Worm (Caenorhabditis elegans) whole organism, L3 larva: ENCODE measurements around the gene F19G12.11.
"Not testable (repeated sequence)": the region's sequence is repeated elsewhere in the genome, so short reads cannot be mapped to it uniquely, and the experiment has no call there.

Experiments used
- R02D3.7 ChIP-seq: fragments of 150-350 bp; optimal IDR thresholded peaks from 2 replicates; lab custom pipeline; 2014; ENCODE audit warnings: missing biosample characterization, missing genetic modification characterization
- aly-2 ChIP-seq: fragments of 150-350 bp; optimal IDR thresholded peaks from 2 replicates; lab custom pipeline; 2014; ENCODE audit warnings: missing biosample characterization, missing genetic modification characterization
- ceh-28 ChIP-seq: fragments of 150-350 bp; optimal IDR thresholded peaks from 2 replicates; lab custom pipeline; 2014; ENCODE audit warnings: missing biosample characterization, missing genetic modification reagents, missing genetic modification characterization
- ceh-82 ChIP-seq: fragments of 150-350 bp; optimal IDR thresholded peaks from 2 replicates; lab custom pipeline; 2014; ENCODE audit warnings: missing biosample characterization, missing genetic modification characterization
- daf-12 ChIP-seq: fragments of 150-350 bp; optimal IDR thresholded peaks from 2 replicates; lab custom pipeline; 2014; ENCODE audit warnings: missing biosample characterization, missing genetic modification reagents, missing genetic modification characterization
- egl-27 ChIP-seq: sonication (generic microtip); optimal IDR thresholded peaks from 4 replicates; lab custom pipeline; 2017; ENCODE audit warnings: missing biosample characterization, missing genetic modification reagents, missing genetic modification characterization
- egl-5 ChIP-seq: fragments of 150-350 bp; optimal IDR thresholded peaks from 2 replicates; lab custom pipeline; 2017; ENCODE audit warnings: missing biosample characterization, missing genetic modification reagents, missing genetic modification characterization, inconsistent platforms
- elt-1 ChIP-seq: fragments of 150-350 bp; optimal IDR thresholded peaks from 2 replicates; lab custom pipeline; 2014; ENCODE audit warnings: missing biosample characterization, missing genetic modification characterization
- elt-2 ChIP-seq: sonication (generic microtip); optimal IDR thresholded peaks from 2 replicates; lab custom pipeline; 2016; ENCODE audit warnings: missing genetic modification reagents, mild to moderate bottlenecking, missing genetic modification characterization, missing compliant biosample characterization
- elt-3 ChIP-seq, 3 experiments: fragments of 150-350 bp in 1 of 3; sonication (generic microtip) in 2 of 3; optimal IDR thresholded peaks; 2 replicates in 2 of 3; 4 replicates in 1 of 3; lab custom pipeline; 2014 to 2017; ENCODE audit warnings: missing biosample characterization in 3 of 3, missing genetic modification characterization in 3 of 3
- fkh-10 ChIP-seq: sonication (generic microtip); optimal IDR thresholded peaks from 2 replicates; lab custom pipeline; 2017; ENCODE audit warnings: missing biosample characterization, missing genetic modification reagents, missing genetic modification characterization
- hmg-11 ChIP-seq: sonication (generic microtip); optimal IDR thresholded peaks from 2 replicates; lab custom pipeline; 2016; ENCODE audit warnings: missing genetic modification characterization, missing compliant biosample characterization
- lin-39 ChIP-seq: fragments of 150-350 bp; optimal IDR thresholded peaks from 2 replicates; lab custom pipeline; 2018; ENCODE audit warnings: missing biosample characterization, missing genetic modification reagents, missing genetic modification characterization
- mml-1 ChIP-seq: fragments of 150-350 bp; sonication (generic microtip); optimal IDR thresholded peaks from 3 replicates; lab custom pipeline; 2014; ENCODE audit warnings: missing biosample characterization, missing genetic modification characterization
- nhr-11 ChIP-seq: fragments of 150-350 bp; optimal IDR thresholded peaks from 2 replicates; lab custom pipeline; 2014; ENCODE audit warnings: missing biosample characterization, missing genetic modification characterization
- nhr-12 ChIP-seq: fragments of 150-350 bp; optimal IDR thresholded peaks from 2 replicates; lab custom pipeline; 2014; ENCODE audit warnings: missing biosample characterization, missing genetic modification characterization
- nhr-237 ChIP-seq: fragments of 150-350 bp; optimal IDR thresholded peaks from 2 replicates; lab custom pipeline; 2014; ENCODE audit warnings: missing biosample characterization, missing genetic modification characterization
- nhr-28 ChIP-seq: fragments of 150-350 bp; optimal IDR thresholded peaks from 2 replicates; lab custom pipeline; 2014; ENCODE audit warnings: missing biosample characterization, missing genetic modification characterization
- nhr-67 ChIP-seq: fragments of 150-350 bp; optimal IDR thresholded peaks from 2 replicates; lab custom pipeline; 2014; ENCODE audit warnings: missing biosample characterization, missing genetic modification characterization
- nhr-76 ChIP-seq: fragments of 150-350 bp; sonication (generic microtip); optimal IDR thresholded peaks from 5 replicates; lab custom pipeline; 2014; ENCODE audit warnings: missing biosample characterization, missing genetic modification characterization
- pha-4 ChIP-seq: fragments of 150-350 bp; optimal IDR thresholded peaks from 2 replicates; lab custom pipeline; 2014; ENCODE audit warnings: missing biosample characterization, missing genetic modification reagents, missing genetic modification characterization
- pqm-1 ChIP-seq: fragments of 150-350 bp; optimal IDR thresholded peaks from 2 replicates; lab custom pipeline; 2017; ENCODE audit warnings: missing biosample characterization, missing genetic modification characterization, inconsistent platforms
- sea-2 ChIP-seq: fragments of 150-350 bp; sonication (generic microtip); optimal IDR thresholded peaks from 4 replicates; lab custom pipeline; 2014; ENCODE audit warnings: missing biosample characterization, missing genetic modification reagents, missing genetic modification characterization
- skn-1 ChIP-seq: fragments of 150-350 bp; optimal IDR thresholded peaks from 2 replicates; lab custom pipeline; 2014; ENCODE audit warnings: missing biosample characterization, missing genetic modification characterization
- snpc-4 ChIP-seq: fragments of 150-350 bp; optimal IDR thresholded peaks from 2 replicates; lab custom pipeline; 2014; ENCODE audit warnings: missing biosample characterization, missing genetic modification characterization
- tbx-2 ChIP-seq: sonication (generic microtip); optimal IDR thresholded peaks from 2 replicates; lab custom pipeline; 2016; ENCODE audit warnings: mild to moderate bottlenecking, missing genetic modification characterization, missing compliant biosample characterization
- unc-62 ChIP-seq: fragments of 150-350 bp; sonication (generic microtip); optimal IDR thresholded peaks from 4 replicates; lab custom pipeline; 2014; ENCODE audit warnings: missing biosample characterization, missing genetic modification reagents, missing genetic modification characterization
- zag-1 ChIP-seq: fragments of 150-350 bp; optimal IDR thresholded peaks from 2 replicates; lab custom pipeline; 2014; ENCODE audit warnings: missing biosample characterization, missing genetic modification characterization
- ztf-11 ChIP-seq: fragments of 150-350 bp; optimal IDR thresholded peaks from 2 replicates; lab custom pipeline; 2014; ENCODE audit warnings: missing biosample characterization, missing genetic modification characterization

F19G12.11 gene

DNA sequence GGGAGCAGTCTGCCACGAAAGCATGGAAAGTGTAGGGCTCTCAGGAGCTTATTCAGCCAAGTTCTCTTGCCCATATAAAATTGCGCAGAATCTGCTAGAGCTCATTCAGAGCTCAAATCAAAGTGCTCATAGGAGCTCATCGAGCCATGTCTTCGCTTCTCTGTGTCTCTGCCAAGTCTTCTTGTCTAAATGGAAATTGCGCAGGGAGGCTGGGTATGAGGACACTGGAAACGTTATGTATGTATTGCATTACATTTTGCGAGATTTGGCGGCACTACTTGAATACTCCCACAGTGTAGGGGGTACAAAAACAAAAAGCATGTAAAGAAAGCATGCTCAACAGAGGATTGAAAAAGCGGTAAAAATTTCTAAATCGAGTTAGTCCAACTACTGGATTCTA lies 10.8 kb upstream of the F19G12.11 start:
- TF ChIP-seq ceh-82 (tag; lab: Kevin White, UChicago) (no peak), mml-1 (tag; lab: Kevin White, UChicago) (no peak), R02D3.7 (tag; lab: Kevin White, UChicago) (no peak), nhr-11 (no peak), snpc-4 (tag; lab: Kevin White, UChicago) (peak; percentile 28), fkh-10 (GFP tag; lab: Kevin White, UChicago) (no peak), elt-3 (tag; optimal IDR thresholded peaks at IDR 0.05; lab: Kevin White, UChicago) (no peak), lin-39 (tag; lab: Kevin White, UChicago) (peak; percentile 19), ceh-28 (tag; lab: Kevin White, UChicago) (peak; percentile 20), hmg-11 (tag; lab: Kevin White, UChicago) (peak; percentile 45), nhr-28 (tag; lab: Kevin White, UChicago) (no peak), nhr-12 (tag; lab: Kevin White, UChicago) (no peak)

DNA sequence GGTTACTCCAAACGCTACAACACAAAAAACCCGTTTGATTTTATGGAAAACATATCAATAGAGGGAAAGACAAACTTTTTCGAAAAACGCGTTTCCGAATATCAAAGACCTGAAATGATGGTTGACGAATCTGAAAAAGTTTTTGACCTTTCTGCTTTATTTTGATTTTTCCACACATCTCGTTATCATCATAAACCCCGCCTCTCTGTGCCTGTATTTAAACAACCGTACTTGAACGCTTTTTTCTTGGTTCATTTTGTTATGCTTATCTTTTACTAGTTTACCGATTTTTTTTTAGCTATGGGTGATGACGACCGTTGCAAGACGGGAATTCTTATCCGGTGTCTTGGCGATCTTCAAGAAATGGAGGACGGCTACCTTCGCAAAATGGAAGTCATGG lies 4.4 kb upstream of the F19G12.11 start, which contains the start of gene F19G12.1:
Gene F19G12.1, plus strand, starts transcription at position 301 of the 400 bp plus-strand sequence.
- TF ChIP-seq nhr-11, sea-2, nhr-76: not testable (repeated sequence)

DNA sequence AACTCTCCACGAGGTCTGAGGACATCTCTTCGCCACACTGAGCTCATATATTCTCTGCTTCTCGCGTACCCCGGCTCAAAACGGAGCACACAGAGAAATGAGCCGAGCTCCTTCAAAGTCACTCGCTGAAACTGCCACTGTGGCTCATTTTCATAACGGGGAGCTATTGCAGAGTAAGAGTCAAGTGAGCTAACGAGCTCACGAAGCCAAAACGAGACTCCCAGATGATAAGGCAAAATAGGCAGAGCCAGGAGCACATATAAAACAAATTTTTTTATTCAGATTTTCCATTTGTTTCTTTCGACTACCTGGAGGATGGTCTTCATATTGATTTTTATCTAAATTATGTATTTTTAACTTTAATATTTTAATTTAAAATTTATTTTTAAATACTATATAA lies 1.8 kb downstream of the F19G12.11 start, which contains the start of gene F19G12.3:
Gene F19G12.3, plus strand, starts transcription at position 301 of the 400 bp plus-strand sequence.
- TF ChIP-seq egl-5 (tag; lab: Kevin White, UChicago) (no peak), R02D3.7 (tag; lab: Kevin White, UChicago) (no peak), aly-2 (tag; lab: Kevin White, UChicago) (no peak), ztf-11 (no peak), nhr-28 (tag; lab: Kevin White, UChicago) (no peak), elt-2 (tag; lab: Kevin White, UChicago) (no peak), fkh-10 (GFP tag; lab: Kevin White, UChicago) (no peak), nhr-237 (tag; lab: Kevin White, UChicago) (no peak), unc-62 (no peak), nhr-76 (no peak), elt-3 (tag; optimal IDR thresholded peaks at IDR 0.05; lab: Kevin White, UChicago) (no peak), zag-1 (tag; lab: Kevin White, UChicago) (no peak), tbx-2 (no peak), elt-1 (tag; lab: Kevin White, UChicago) (no peak)

DNA sequence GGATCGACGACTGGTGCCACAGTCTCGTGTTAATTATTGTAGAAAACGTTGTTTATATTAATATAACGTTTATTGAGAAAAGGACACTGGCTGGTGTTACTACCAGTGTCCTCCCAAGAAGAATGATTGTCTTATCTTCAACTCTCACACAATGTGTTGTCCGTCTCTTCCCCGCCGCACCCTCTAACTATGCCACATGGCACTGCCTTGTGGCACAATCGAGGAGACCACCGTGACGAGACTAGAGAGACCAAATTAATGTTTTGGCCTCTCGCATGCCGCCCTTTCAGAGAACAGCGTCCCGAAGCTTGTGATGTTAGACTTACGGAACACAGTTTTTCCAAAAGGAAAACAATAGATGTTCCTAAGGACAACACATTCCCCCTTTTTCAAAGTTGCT lies 4.1 kb downstream of the F19G12.11 start:
- TF ChIP-seq elt-2 (tag; lab: Kevin White, UChicago), result peak; percentile 48

DNA sequence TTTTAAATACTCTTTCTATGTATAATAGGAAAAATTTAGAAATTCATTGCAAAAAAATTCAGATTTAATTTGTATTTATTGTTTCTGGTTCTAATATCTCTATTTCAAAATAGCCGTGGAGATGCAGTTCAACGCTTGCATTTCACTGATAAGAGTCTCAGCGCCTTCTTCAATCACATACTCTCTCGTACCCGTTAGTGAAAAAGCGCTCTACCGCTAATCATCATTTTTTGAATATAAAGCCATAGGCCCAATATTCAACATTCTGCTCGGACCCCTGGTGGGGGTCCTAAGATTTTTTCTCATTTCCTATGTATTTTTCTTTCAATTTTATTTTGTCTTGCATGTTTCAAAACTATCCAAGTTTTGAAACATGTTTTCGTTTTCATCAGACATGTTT lies 5.8 kb downstream of the F19G12.11 start:
- TF ChIP-seq unc-62 (no peak), snpc-4 (tag; lab: Kevin White, UChicago) (peak; percentile 10), nhr-67 (tag; lab: Kevin White, UChicago) (no peak), elt-2 (tag; lab: Kevin White, UChicago) (peak; percentile 40), egl-27 (tag; lab: Kevin White, UChicago) (no peak), hmg-11 (tag; lab: Kevin White, UChicago) (no peak), aly-2 (tag; lab: Kevin White, UChicago) (no peak), skn-1 (tag; lab: Kevin White, UChicago) (peak; percentile 97)

DNA sequence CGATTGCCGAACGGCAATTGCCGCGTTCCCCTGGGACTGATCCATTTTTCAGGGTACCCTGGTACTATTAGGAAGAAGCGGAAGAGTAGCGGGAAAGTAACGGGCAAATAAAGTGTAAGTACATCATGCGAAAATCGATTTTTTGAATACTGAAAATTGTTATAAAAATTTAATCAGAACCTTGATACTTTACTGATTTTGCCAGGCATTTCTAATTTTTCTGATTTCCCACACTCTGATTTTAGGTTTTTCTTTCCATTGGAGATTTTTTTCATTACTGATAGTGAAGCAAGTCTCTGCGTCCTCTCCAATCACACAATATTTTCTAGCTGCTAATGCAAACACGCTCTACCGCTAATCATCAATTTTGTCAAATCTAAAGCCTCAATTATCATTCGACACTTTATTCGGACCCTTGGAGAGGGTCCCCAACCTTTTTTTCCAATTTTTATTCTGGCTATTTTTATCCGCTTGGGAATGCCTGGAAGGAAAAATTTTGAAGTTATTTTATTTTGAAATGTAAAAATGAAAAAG lies 7.1 kb downstream of the F19G12.11 start, which contains the start of gene F19G12.9:
Gene F19G12.9, plus strand, starts transcription at position 51 of the 534 bp plus-strand sequence.
- TF ChIP-seq pha-4, result peak; percentile 14
- no peak for TF ChIP-seq tbx-2
- peak; percentile 43 for TF ChIP-seq elt-2 (tag; lab: Kevin White, UChicago)
- TF ChIP-seq skn-1 (tag; lab: Kevin White, UChicago), result peak; percentile 92

DNA sequence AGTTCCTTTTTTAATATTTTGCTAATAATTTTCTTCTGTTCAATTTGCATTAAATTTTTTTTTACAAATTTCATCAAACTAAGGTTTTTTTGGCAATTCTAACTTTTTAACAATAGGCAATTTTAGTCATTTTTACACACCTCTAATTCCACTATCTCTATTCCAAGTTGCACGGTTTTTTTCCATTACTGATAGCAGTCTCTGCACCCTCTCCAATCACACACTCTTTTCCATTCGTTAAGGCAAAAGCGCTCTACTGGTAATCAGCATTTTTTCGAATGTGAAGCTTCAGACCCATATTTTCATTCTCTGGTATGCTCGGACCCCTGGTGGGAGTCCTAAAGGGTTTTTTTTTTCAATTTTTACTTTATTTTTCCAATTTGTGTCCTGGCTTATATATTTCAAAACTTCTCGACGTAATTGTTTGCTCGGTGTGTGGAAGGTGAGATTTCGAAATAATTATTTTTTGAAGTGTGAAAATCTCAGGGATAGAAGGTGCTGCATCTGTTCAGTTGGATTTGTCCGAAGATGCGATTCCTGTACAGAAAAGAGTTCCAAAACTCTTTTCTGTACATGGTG lies 9.5 kb downstream of the F19G12.11 start, which contains the start of the genes F19G12.4 and F19G12.8:
Gene F19G12.4, plus strand, starts transcription at position 529 of the 579 bp plus-strand sequence.
Gene F19G12.8, plus strand, starts transcription at position 545 of the 579 bp plus-strand sequence.
- TF ChIP-seq skn-1 (tag; lab: Kevin White, UChicago) (peak; percentile 54), pqm-1 (tag; lab: Kevin White, UChicago) (peak; percentile 38), daf-12 (no peak), elt-2 (tag; lab: Kevin White, UChicago) (peak; percentile 62)
- TF ChIP-seq, all 47 proteins: peak for 3
